Fruit fly (Drosophila melanogaster): ENCODE measurements around the gene spict.

The spict gene

DNA sequence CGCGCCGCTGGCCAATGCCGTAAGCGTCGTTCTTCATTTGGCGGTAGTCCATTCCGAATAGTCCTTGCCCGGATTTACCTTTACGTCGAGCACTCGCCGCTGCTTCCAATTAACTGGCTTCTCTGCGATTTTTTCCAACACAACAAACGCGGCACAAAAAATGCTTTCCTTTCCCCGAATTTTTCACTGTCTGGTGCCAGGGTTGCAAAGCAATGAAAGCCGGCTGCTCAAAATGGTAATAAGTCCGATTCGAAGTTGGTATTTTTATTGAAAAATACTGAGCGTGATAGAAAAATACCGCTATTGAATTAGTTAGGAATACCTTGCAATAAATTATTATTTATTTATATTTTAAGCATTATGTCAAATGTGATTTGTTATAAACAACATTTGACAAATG is 7.7 kb downstream of the spict start (continued):
- TF ChIP-seq NK7.1 (GFP tag; optimal IDR thresholded peaks at IDR 0.05): no peak
- TF ChIP-seq CG32767 (GFP tag; IDR thresholded peaks at IDR 0.05): no peak
- no peak for TF ChIP-seq CG6272 (GFP tag; IDR thresholded peaks at IDR 0.05)
- no peak for TF ChIP-seq otp (GFP tag; IDR thresholded peaks at IDR 0.05)
- no peak for TF ChIP-seq CG12104 (GFP tag; optimal IDR thresholded peaks at IDR 0.05)
- no peak for TF ChIP-seq CG4328 (GFP tag; optimal IDR thresholded peaks at IDR 0.05)
- no peak for TF ChIP-seq slp2 (GFP tag; optimal IDR thresholded peaks at IDR 0.05)
- peak; percentile 26 for TF ChIP-seq HmgZ (tag; optimal IDR thresholded peaks at IDR 0.05)
- TF ChIP-seq inv (GFP tag; IDR thresholded peaks at IDR 0.05; ENCODE audit: partially characterized antibody): no peak
- TF ChIP-seq klu (GFP tag; IDR thresholded peaks at IDR 0.05): no peak
- no peak for TF ChIP-seq CG9215 (GFP tag; IDR thresholded peaks at IDR 0.05)
- TF ChIP-seq CG3995 (GFP tag; optimal IDR thresholded peaks at IDR 0.05): peak; percentile 45
- no peak for TF ChIP-seq CG33557 (GFP tag; optimal IDR thresholded peaks at IDR 0.05)
- no peak for TF ChIP-seq CG10321 (GFP tag; IDR thresholded peaks at IDR 0.05)
- TF ChIP-seq yki (optimal IDR thresholded peaks at IDR 0.05): no peak
- no peak for TF ChIP-seq Gug (GFP tag; IDR thresholded peaks at IDR 0.05)
- TF ChIP-seq fd3F (GFP tag; optimal IDR thresholded peaks at IDR 0.05): no peak
- TF ChIP-seq CG14667 (GFP tag; IDR thresholded peaks at IDR 0.05): no peak
- peak; percentile 26 for TF ChIP-seq Ets97D (GFP tag; optimal IDR thresholded peaks at IDR 0.05)
- no peak for TF ChIP-seq CG1602 (GFP tag; optimal IDR thresholded peaks at IDR 0.05)
- TF ChIP-seq CG16813 (GFP tag; IDR thresholded peaks at IDR 0.05; ENCODE audit: partially characterized antibody): no peak
- no peak for TF ChIP-seq da (GFP tag; optimal IDR thresholded peaks at IDR 0.05)
- TF ChIP-seq CG18764 (GFP tag; optimal IDR thresholded peaks at IDR 0.05): no peak
- no peak for TF ChIP-seq CG6689 (GFP tag; IDR thresholded peaks at IDR 0.05)
- peak; percentile 82 for TF ChIP-seq CG3281 (GFP tag; optimal IDR thresholded peaks at IDR 0.05)
- no peak for TF ChIP-seq Bdp1 (GFP tag; optimal IDR thresholded peaks at IDR 0.05)
- TF ChIP-seq CG7928 (GFP tag; optimal IDR thresholded peaks at IDR 0.05): peak; percentile 91
- TF ChIP-seq CG11695 (GFP tag; IDR thresholded peaks at IDR 0.05): no peak
- TF ChIP-seq MESR4 (GFP tag; optimal IDR thresholded peaks at IDR 0.05): peak; percentile 83
- no peak for TF ChIP-seq CG6254 (GFP tag; optimal IDR thresholded peaks at IDR 0.05)
- no peak for TF ChIP-seq wdn (GFP tag; IDR thresholded peaks at IDR 0.05)
- TF ChIP-seq gem (tag; optimal IDR thresholded peaks at IDR 0.05): no peak
- TF ChIP-seq mam (GFP tag; optimal IDR thresholded peaks at IDR 0.05): peak; percentile 6
- TF ChIP-seq GATAe (GFP tag; conservative IDR thresholded peaks at IDR 0.05): no peak
- TF ChIP-seq C15 (GFP tag; IDR thresholded peaks at IDR 0.05): no peak
- no peak for TF ChIP-seq CG2875 (GFP tag; optimal IDR thresholded peaks at IDR 0.05)
- TF ChIP-seq Sin3A (optimal IDR thresholded peaks at IDR 0.05): peak; percentile 33
- no peak for TF ChIP-seq Hr51 (GFP tag; optimal IDR thresholded peaks at IDR 0.05)
- TF ChIP-seq grau (tag; optimal IDR thresholded peaks at IDR 0.05): no peak
- no peak for TF ChIP-seq ind (GFP tag; optimal IDR thresholded peaks at IDR 0.05)
- peak; percentile 63 for TF ChIP-seq CG30020 (tag; optimal IDR thresholded peaks at IDR 0.05)
- TF ChIP-seq CG11085 (GFP tag; IDR thresholded peaks at IDR 0.05): no peak
- no peak for TF ChIP-seq ham (GFP tag; IDR thresholded peaks at IDR 0.05)
- no peak for TF ChIP-seq CG11560 (tag; IDR thresholded peaks at IDR 0.05)
- TF ChIP-seq CG4617 (GFP tag; optimal IDR thresholded peaks at IDR 0.05; ENCODE audit: borderline replicate concordance): peak; percentile 73
- TF ChIP-seq Myb (GFP tag; optimal IDR thresholded peaks at IDR 0.05): no peak
- TF ChIP-seq CG13123 (GFP tag; optimal IDR thresholded peaks at IDR 0.05): no peak
- TF ChIP-seq CG3065 (GFP tag; optimal IDR thresholded peaks at IDR 0.05): no peak
- TF ChIP-seq CoRest (tag; optimal IDR thresholded peaks at IDR 0.05): no peak
- TF ChIP-seq Max (GFP tag; optimal IDR thresholded peaks at IDR 0.05): no peak
- no peak for TF ChIP-seq bab2 (GFP tag; optimal IDR thresholded peaks at IDR 0.05)
- no peak for TF ChIP-seq insv (GFP tag; optimal IDR thresholded peaks at IDR 0.05)
- TF ChIP-seq bsh (GFP tag; optimal IDR thresholded peaks at IDR 0.05): no peak
